Worm (Caenorhabditis elegans) whole organism, L4 larva: Measurements from ENCODE around the gene puf-11.

Source experiments
- F49E8.2 ChIP-seq: sonication (generic microtip); optimal IDR thresholded peaks from 2 replicates; lab custom pipeline; 2016; ENCODE audit warnings: missing compliant biosample characterization, mild to moderate bottlenecking, missing genetic modification characterization, borderline replicate concordance
- T26A8.4 ChIP-seq: fragments of 200-800 bp; sonication (Bioruptor generic); IDR thresholded peaks from 2 replicates; pipeline ENCODE4 v1.3.6; 2022; ENCODE audit warnings: missing genetic modification characterization, missing compliant biosample characterization
- ZK546.5 ChIP-seq, 2 experiments: sonication (generic microtip); optimal IDR thresholded peaks; 2 replicates each; lab custom pipeline; 2017; ENCODE audit warnings: missing biosample characterization in 2 of 2, missing genetic modification characterization in 2 of 2
- aha-1 ChIP-seq: fragments of 150-350 bp; peaks from one replicate; lab custom pipeline; 2014; ENCODE audit warnings: missing biosample characterization, missing genetic modification characterization
- arid-1 ChIP-seq: fragments of 200-800 bp; sonication (Bioruptor generic); conservative IDR thresholded peaks from 2 replicates; pipeline ENCODE4 v1.3.6; 2022; ENCODE audit warnings: missing genetic modification reagents, missing genetic modification characterization, missing compliant biosample characterization
- ctbp-1 ChIP-seq: fragments of 200-800 bp; sonication (Bioruptor generic); IDR thresholded peaks from 2 replicates; pipeline ENCODE4 v1.3.6; 2022; ENCODE audit warnings: missing genetic modification reagents, missing genetic modification characterization, missing compliant biosample characterization
- daf-12 ChIP-seq: fragments of 150-350 bp; optimal IDR thresholded peaks from 2 replicates; lab custom pipeline; 2014; ENCODE audit warnings: missing biosample characterization, missing genetic modification reagents, missing genetic modification characterization
- dpl-1 ChIP-seq: fragments of 150-350 bp; optimal IDR thresholded peaks from 2 replicates; lab custom pipeline; 2014; ENCODE audit warnings: missing biosample characterization, missing genetic modification reagents, missing genetic modification characterization
- duxl-1 ChIP-seq: sonication (generic microtip); optimal IDR thresholded peaks from 2 replicates; lab custom pipeline; 2016; ENCODE audit warnings: mild to moderate bottlenecking, missing genetic modification characterization, moderate library complexity, missing compliant biosample characterization; ENCODE audit not compliant: poor library complexity
- fkh-10 ChIP-seq: fragments of 150-350 bp; optimal IDR thresholded peaks from 2 replicates; lab custom pipeline; 2014; ENCODE audit warnings: missing biosample characterization, missing genetic modification reagents, missing genetic modification characterization
- hmg-1.1 ChIP-seq: fragments of 200-800 bp; sonication (Bioruptor generic); IDR thresholded peaks from 2 replicates; pipeline ENCODE4 v1.3.6; 2022; ENCODE audit warnings: missing genetic modification reagents, missing genetic modification characterization, missing compliant biosample characterization
- lin-1 ChIP-seq: fragments of 200-800 bp; sonication (Bioruptor generic); IDR thresholded peaks from 2 replicates; pipeline ENCODE4 v1.3.6; 2022; ENCODE audit warnings: missing genetic modification reagents, missing genetic modification characterization, missing compliant biosample characterization
- lin-15B ChIP-seq: fragments of 150-350 bp; sonication (generic microtip); optimal IDR thresholded peaks from 3 replicates; lab custom pipeline; 2014; ENCODE audit warnings: missing biosample characterization, missing genetic modification characterization
- lin-38 ChIP-seq: fragments of 200-800 bp; sonication (Bioruptor generic); IDR thresholded peaks from 2 replicates; pipeline ENCODE4 v1.3.6; 2022; ENCODE audit warnings: missing genetic modification reagents, missing genetic modification characterization, missing compliant biosample characterization
- lir-3 ChIP-seq: sonication (generic microtip); optimal IDR thresholded peaks from 2 replicates; lab custom pipeline; 2016; ENCODE audit warnings: mild to moderate bottlenecking, missing genetic modification characterization, missing compliant biosample characterization
- madf-9 ChIP-seq: fragments of 200-800 bp; sonication (Bioruptor generic); conservative IDR thresholded peaks from 2 replicates; pipeline ENCODE4 v1.3.6; 2022; ENCODE audit warnings: missing genetic modification reagents, missing genetic modification characterization, missing compliant biosample characterization
- mes-2 ChIP-seq: sonication (generic microtip); optimal IDR thresholded peaks from 2 replicates; lab custom pipeline; 2016; ENCODE audit warnings: missing genotype, mild to moderate bottlenecking, missing genetic modification characterization, missing compliant biosample characterization; ENCODE audit not compliant: poor library complexity, severe bottlenecking
- nhr-102 ChIP-seq: sonication (generic microtip); optimal IDR thresholded peaks from 2 replicates; lab custom pipeline; 2016; ENCODE audit warnings: mild to moderate bottlenecking, missing genetic modification characterization, moderate library complexity, missing compliant biosample characterization
- nhr-111 ChIP-seq: fragments of 200-800 bp; sonication (Bioruptor generic); optimal IDR thresholded peaks from 2 replicates; lab custom pipeline; 2018; ENCODE audit warnings: mild to moderate bottlenecking, missing genetic modification characterization, missing compliant biosample characterization
- nhr-48 ChIP-seq: sonication (generic microtip); optimal IDR thresholded peaks from 2 replicates; lab custom pipeline; 2016; ENCODE audit warnings: mild to moderate bottlenecking, missing genetic modification characterization, missing compliant biosample characterization
- nhr-76 ChIP-seq: fragments of 150-350 bp; optimal IDR thresholded peaks from 2 replicates; lab custom pipeline; 2014; ENCODE audit warnings: missing biosample characterization, missing genetic modification characterization
- php-3 ChIP-seq: fragments of 200-800 bp; sonication (Bioruptor generic); IDR thresholded peaks from 2 replicates; pipeline ENCODE4 v1.3.6; 2022; ENCODE audit warnings: missing genetic modification reagents, missing genetic modification characterization, missing compliant biosample characterization
- rbr-2 ChIP-seq: sonication (generic microtip); optimal IDR thresholded peaks from 2 replicates; lab custom pipeline; 2016; ENCODE audit warnings: missing genotype, missing genetic modification characterization, missing compliant biosample characterization
- set-16 ChIP-seq: fragments of 200-800 bp; sonication (Bioruptor generic); IDR thresholded peaks from 2 replicates; pipeline ENCODE4 v1.3.6; 2022; ENCODE audit warnings: missing genetic modification reagents, missing genetic modification characterization, missing compliant biosample characterization
- skn-1 ChIP-seq: fragments of 150-350 bp; optimal IDR thresholded peaks from 2 replicates; lab custom pipeline; 2014; ENCODE audit warnings: missing biosample characterization, missing genetic modification characterization
- snpc-4 ChIP-seq: fragments of 150-350 bp; optimal IDR thresholded peaks from 2 replicates; lab custom pipeline; 2014; ENCODE audit warnings: missing biosample characterization, missing genetic modification characterization
- spr-1 ChIP-seq: sonication (generic microtip); optimal IDR thresholded peaks from 2 replicates; lab custom pipeline; 2016; ENCODE audit warnings: mild to moderate bottlenecking, missing genetic modification characterization, missing compliant biosample characterization
- spr-3 ChIP-seq: fragments of 200-800 bp; sonication (Bioruptor generic); optimal IDR thresholded peaks from 2 replicates; lab custom pipeline; 2018; ENCODE audit warnings: mild to moderate bottlenecking, missing genetic modification characterization, missing compliant biosample characterization
- unc-130 ChIP-seq: sonication (generic microtip); optimal IDR thresholded peaks from 2 replicates; lab custom pipeline; 2016; ENCODE audit warnings: missing genetic modification reagents, missing genetic modification characterization, missing compliant biosample characterization
- unc-39 ChIP-seq: sonication (generic microtip); optimal IDR thresholded peaks from 2 replicates; lab custom pipeline; 2017; ENCODE audit warnings: missing biosample characterization, missing genetic modification characterization
- unc-62 ChIP-seq, 3 experiments: fragments of 150-350 bp in 1 of 3; sonication (generic microtip); optimal IDR thresholded peaks in 2 of 3; peaks in 1 of 3; 1 replicate in 1 of 3; 2 replicates in 2 of 3; lab custom pipeline; 2014 to 2017; ENCODE audit warnings: missing biosample characterization in 3 of 3, missing genetic modification characterization in 3 of 3, missing genetic modification reagents in 3 of 3, missing genotype in 1 of 3
- vab-7 ChIP-seq: fragments of 200-800 bp; sonication (Bioruptor generic); IDR thresholded peaks from 2 replicates; pipeline ENCODE4 v1.3.6; 2022; ENCODE audit warnings: missing genetic modification reagents, missing genetic modification characterization, missing compliant biosample characterization
- zfp-3 ChIP-seq: fragments of 200-800 bp; sonication (Bioruptor generic); conservative IDR thresholded peaks from 2 replicates; pipeline ENCODE4 v1.3.6; 2022; ENCODE audit warnings: missing genetic modification reagents, missing genetic modification characterization, missing compliant biosample characterization

The puf-11 gene

ce11 chrIV:6377335-6378069, 43.9 kb upstream of the puf-11 start (continued):
- TF ChIP-seq nhr-76 (tag; lab: Kevin White, UChicago) (no peak), nhr-111 (GFP tag; lab: Kevin White, UChicago) (no peak), daf-12 (no peak), mes-2 (tag; lab: Kevin White, UChicago) (no peak), rbr-2 (no peak), snpc-4 (tag; lab: Kevin White, UChicago) (no peak), lin-15B (tag; lab: Kevin White, UChicago) (no peak), duxl-1 (tag; lab: Kevin White, UChicago) (no peak), lir-3 (tag; lab: Kevin White, UChicago) (no peak), arid-1 (GFP tag; lab: Robert Waterston, UW) (no peak), set-16 (GFP tag; lab: Robert Waterston, UW) (peak; percentile 94), spr-3 (GFP tag; lab: Kevin White, UChicago) (no peak), vab-7 (GFP tag; lab: Robert Waterston, UW) (no peak), unc-62 (GFP tag; optimal IDR thresholded peaks at IDR 0.05 in 1 of 2; lab: Kevin White, UChicago) (no peak), unc-62 (tag; optimal IDR thresholded peaks at IDR 0.05; lab: Kevin White, UChicago) (no peak), hmg-1.1 (0 out of 2 replicates have a peak, but pooled peaks have one; percentile 31), unc-130 (GFP tag; lab: Kevin White, UChicago) (no peak), skn-1 (tag; lab: Kevin White, UChicago) (no peak), ctbp-1 (no peak)

- TF ChIP-seq dpl-1 (GFP tag; lab: Kevin White, UChicago) (peak; percentile 25), duxl-1 (tag; lab: Kevin White, UChicago) (no peak), T26A8.4 (GFP tag; lab: Robert Waterston, UW) (peak; percentile 94), spr-1 (peak; percentile 62), lin-38 (GFP tag; lab: Robert Waterston, UW) (0 out of 2 replicates have a peak, but pooled peaks have one; percentile 19), nhr-102 (tag; lab: Kevin White, UChicago) (peak; percentile 62), ZK546.5 (tag; optimal IDR thresholded peaks at IDR 0.05; lab: Kevin White, UChicago) (no peak)
- TF ChIP-seq, all 104 proteins: peak for 5
These were observed 43.0 kb upstream of the puf-11 start for ce11 chrIV:6378398-6378797.

- peak; percentile 79 for TF ChIP-seq aha-1 (tag; lab: Kevin White, UChicago)
- no peak for TF ChIP-seq lin-1 (GFP tag; lab: Robert Waterston, UW)
- TF ChIP-seq, all 104 proteins: peak for 1
These were observed 37.4 kb upstream of the puf-11 start, which contains the start of gene shl-1 for ce11 chrIV:6383970-6384369. TSS of gene shl-1 (minus strand) at chrIV:6384070.

ce11 chrIV:6385010-6385409, 36.4 kb upstream of the puf-11 start:
- TF ChIP-seq unc-39 (tag; lab: Kevin White, UChicago) = no peak
- no peak for TF ChIP-seq php-3 (GFP tag; lab: Robert Waterston, UW)
- peak; percentile 13; the same call in 1 of the 2 replicates for TF ChIP-seq ctbp-1
- TF ChIP-seq lin-38 (GFP tag; lab: Robert Waterston, UW) = no peak
- peak; percentile 69 for TF ChIP-seq fkh-10
- no peak for TF ChIP-seq F49E8.2 (tag; lab: Kevin White, UChicago)

ce11 chrIV:6388550-6388949, 32.8 kb upstream of the puf-11 start:
- no peak for TF ChIP-seq madf-9 (GFP tag; lab: Robert Waterston, UW)
- no peak for TF ChIP-seq nhr-48 (tag; lab: Kevin White, UChicago)
- no peak for TF ChIP-seq zfp-3
- TF ChIP-seq skn-1 (tag; lab: Kevin White, UChicago) = no peak
